Fruit fly (Drosophila melanogaster): Measurements from ENCODE around the gene Tmtc1.

Gene Tmtc1

DNA sequence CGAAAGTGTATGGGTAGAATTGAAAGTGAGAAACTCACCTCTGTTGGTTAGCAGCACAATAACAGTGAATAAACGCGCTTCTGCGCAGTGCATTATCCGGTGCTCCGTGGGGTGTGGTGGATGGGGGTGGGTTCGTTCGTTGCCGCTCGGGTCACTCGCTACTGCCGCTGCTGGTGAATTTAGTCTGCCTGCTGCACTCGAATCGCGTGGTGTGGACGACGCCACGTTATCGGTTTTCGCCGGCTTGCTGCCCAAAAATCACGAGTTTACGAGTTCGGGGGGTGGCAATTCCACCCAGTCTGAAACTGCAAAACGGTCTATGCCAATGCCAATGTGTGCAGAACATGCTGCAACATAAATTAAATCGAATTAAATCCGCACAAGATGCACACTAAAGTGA, at the start of gene Tmtc1:
Tmtc1 (plus strand) TSS at position 182 of the 400 bp plus-strand sequence.
- TF ChIP-seq pan (optimal IDR thresholded peaks at IDR 0.05) (no peak), usp (GFP tag; optimal IDR thresholded peaks at IDR 0.05) (no peak), psq (optimal IDR thresholded peaks at IDR 0.05) (no peak), EcR (GFP tag; optimal IDR thresholded peaks at IDR 0.05) (no peak), Dll (optimal IDR thresholded peaks at IDR 0.05) (no peak)

DNA sequence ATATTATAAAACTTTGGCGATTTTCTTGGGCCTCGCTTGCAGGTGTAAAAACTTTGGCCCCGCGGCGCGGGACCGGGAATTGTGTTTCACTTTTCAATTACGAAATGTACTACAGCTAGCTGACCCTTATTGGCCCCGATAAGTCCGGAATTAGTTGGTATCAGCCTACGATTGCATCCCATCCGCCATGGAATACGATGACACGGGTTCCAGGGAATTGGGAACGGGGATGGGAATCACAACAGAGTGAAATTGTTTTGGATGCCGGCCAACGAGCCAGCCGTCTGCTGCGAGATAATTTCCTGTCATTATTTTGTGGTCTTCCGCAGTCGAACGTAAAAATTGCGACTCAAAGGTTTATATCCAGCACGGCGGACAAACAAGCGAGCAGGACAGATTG, 48.8 kb upstream of the Tmtc1 start:
- TF ChIP-seq psq (optimal IDR thresholded peaks at IDR 0.05) (no peak), EcR (GFP tag; optimal IDR thresholded peaks at IDR 0.05) (no peak), CG8478 (optimal IDR thresholded peaks at IDR 0.05) (no peak), usp (GFP tag; optimal IDR thresholded peaks at IDR 0.05) (no peak), Dll (optimal IDR thresholded peaks at IDR 0.05) (no peak), pan (optimal IDR thresholded peaks at IDR 0.05) (no peak)

DNA sequence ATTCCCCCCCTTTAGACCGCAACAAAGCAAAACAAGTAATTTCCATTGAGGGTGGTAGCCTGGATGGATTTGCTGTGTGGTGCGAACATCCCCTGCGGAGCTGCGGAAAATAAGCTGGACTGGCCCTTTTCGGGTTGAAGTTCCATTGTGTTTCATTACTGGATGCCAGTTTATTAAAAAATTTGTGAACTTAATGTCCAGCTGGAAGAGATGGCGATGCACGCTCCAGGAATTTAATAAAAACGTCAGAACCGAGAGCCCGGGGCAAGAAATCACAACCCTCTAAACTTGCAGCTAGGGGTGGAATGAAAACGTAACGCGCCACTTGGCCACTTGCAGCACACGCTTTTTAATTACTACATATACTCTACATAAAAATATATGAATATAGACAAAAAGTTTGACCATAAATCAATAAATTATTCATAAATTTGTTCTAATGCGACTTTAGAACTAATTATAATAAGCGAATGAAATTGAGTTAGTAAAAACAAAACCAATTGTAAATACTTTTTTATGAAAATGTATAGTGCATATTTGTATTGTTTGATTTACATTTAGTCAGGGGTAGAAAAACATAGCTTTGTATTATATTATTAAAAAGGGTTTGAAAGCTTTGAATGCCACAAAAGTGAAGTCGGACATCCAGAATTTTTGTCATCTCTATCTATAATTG, 41.1 kb upstream of the Tmtc1 start:
- TF ChIP-seq CG8478 (optimal IDR thresholded peaks at IDR 0.05) = no peak
- TF ChIP-seq pan (optimal IDR thresholded peaks at IDR 0.05) = no peak
- TF ChIP-seq EcR (GFP tag; optimal IDR thresholded peaks at IDR 0.05) = no peak
- no peak for TF ChIP-seq Dll (optimal IDR thresholded peaks at IDR 0.05)
- no peak for TF ChIP-seq usp (GFP tag; optimal IDR thresholded peaks at IDR 0.05)
- TF ChIP-seq psq (optimal IDR thresholded peaks at IDR 0.05) = no peak

DNA sequence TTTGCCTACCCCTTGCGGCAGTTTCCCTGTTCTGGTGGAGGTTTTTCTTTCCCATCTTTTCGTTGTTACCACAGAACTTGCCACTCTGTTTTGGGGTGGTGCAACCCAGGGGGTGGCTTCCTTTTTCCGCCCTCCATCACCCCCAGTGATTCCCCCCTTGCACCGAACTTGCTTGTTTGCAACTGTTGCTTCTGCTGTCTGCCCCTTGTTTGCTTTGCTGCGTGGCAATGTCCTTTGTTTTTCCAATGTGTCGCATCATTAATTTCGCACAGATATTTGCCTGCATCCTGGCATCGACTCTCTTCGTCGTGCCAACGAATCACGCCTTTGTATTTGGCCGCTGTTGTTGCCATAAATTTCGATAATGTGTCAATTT, 40.5 kb upstream of the Tmtc1 start:
- TF ChIP-seq CG8478 (optimal IDR thresholded peaks at IDR 0.05) = no peak
- no peak for TF ChIP-seq usp (GFP tag; optimal IDR thresholded peaks at IDR 0.05)
- TF ChIP-seq psq (optimal IDR thresholded peaks at IDR 0.05) = no peak
- TF ChIP-seq Dll (optimal IDR thresholded peaks at IDR 0.05) = no peak
- TF ChIP-seq EcR (GFP tag; optimal IDR thresholded peaks at IDR 0.05) = no peak
- TF ChIP-seq pan (optimal IDR thresholded peaks at IDR 0.05) = no peak

DNA sequence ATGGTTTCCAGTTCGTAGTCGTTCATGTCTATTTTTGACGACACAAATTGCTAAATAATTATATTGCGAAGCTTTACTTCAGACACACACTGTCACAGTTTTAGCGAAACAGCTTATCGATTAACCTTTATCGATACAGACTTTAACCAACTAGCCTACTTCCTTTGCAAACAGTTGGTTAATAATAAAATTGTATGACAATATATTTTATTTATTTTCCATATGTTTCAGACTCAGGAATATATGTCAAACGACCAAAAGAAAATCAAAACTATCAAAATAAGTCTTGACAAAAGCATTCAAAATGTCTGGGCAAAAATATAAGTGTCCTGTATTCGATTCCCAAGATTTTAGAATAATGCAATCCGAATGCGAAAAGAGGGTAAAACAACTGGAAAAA, 29.9 kb upstream of the Tmtc1 start, which contains the start of the genes CG9962 and CG43851:
CG9962 (minus strand) TSS at position 101 of the 400 bp plus-strand sequence.
CG43851 (plus strand) TSS at position 267 of the 400 bp plus-strand sequence.
- TF ChIP-seq EcR (GFP tag; optimal IDR thresholded peaks at IDR 0.05) (no peak), CG8478 (optimal IDR thresholded peaks at IDR 0.05) (no peak), Dll (optimal IDR thresholded peaks at IDR 0.05) (no peak), psq (optimal IDR thresholded peaks at IDR 0.05) (no peak), usp (GFP tag; optimal IDR thresholded peaks at IDR 0.05) (no peak)

DNA sequence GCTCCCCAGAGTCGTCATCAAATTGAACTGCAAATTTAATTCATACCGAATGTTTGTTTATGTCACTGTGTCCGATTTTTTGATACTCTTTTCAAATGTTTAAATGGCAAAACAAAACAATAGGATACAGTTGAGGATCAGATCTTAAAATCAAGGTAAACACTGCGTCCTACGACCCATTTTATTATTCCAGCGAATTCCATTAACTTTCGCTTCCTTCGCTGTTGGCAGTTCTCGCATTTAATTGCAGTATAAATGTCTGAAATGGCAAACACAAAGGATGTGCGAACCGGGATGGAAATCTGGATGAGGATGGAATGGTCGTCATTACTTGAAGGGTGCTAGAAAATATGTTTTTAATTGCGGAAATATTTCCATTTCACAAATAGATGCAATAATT, 25.2 kb upstream of the Tmtc1 start, which contains the start of gene CG33125:
CG33125 (minus strand) TSS at position 101 of the 400 bp plus-strand sequence.
- TF ChIP-seq usp (GFP tag; optimal IDR thresholded peaks at IDR 0.05) = no peak
- no peak for TF ChIP-seq pan (optimal IDR thresholded peaks at IDR 0.05)
- no peak for TF ChIP-seq Dll (optimal IDR thresholded peaks at IDR 0.05)
- no peak for TF ChIP-seq psq (optimal IDR thresholded peaks at IDR 0.05)
- no peak for TF ChIP-seq CG8478 (optimal IDR thresholded peaks at IDR 0.05)
- TF ChIP-seq EcR (GFP tag; optimal IDR thresholded peaks at IDR 0.05) = no peak

DNA sequence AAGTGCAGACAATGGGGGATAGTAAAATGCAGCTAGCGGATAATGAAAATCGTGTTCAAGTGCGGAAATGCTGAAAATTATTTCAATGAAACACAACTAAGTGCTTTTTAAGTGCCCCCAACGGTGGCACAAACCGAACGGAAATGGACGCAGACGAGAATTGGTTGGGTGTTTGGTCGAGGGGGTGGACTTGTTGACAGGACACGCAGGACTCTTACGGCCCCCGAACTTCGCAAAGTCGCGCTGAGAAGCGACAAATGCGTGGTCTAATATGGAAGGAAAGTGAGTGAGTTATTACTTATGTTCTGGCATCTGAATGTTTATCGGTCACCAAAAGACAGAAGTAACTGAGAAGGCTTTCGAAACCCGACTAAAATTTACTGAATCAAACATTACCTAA, 24.8 kb upstream of the Tmtc1 start, which contains the start of gene Prosbeta4R1:
Prosbeta4R1 (plus strand) TSS at position 301 of the 400 bp plus-strand sequence.
- TF ChIP-seq pan (optimal IDR thresholded peaks at IDR 0.05) (no peak), EcR (GFP tag; optimal IDR thresholded peaks at IDR 0.05) (no peak), psq (optimal IDR thresholded peaks at IDR 0.05) (no peak), usp (GFP tag; optimal IDR thresholded peaks at IDR 0.05) (no peak), CG8478 (optimal IDR thresholded peaks at IDR 0.05) (no peak), Dll (optimal IDR thresholded peaks at IDR 0.05) (no peak)

DNA sequence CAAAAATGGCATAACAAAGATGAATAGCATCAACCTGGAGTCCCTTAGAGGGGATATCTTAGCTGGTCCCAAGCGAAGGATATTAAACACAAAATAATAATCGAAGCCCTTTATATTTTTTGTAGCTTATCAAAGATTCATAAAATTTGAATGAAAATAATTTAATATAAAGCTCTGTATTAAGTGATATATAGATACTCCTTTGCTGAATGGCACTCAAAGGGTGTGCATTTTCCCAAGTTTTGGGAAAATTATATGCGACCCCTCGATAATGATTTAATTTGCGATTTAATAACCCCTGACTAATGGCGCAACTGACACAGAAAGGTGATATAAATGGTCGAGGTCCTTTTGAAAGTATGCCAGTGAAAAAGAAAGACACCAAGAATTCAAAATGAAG, 23.8 kb upstream of the Tmtc1 start, which contains the start of gene Or23a:
Or23a (plus strand) TSS at position 301 of the 400 bp plus-strand sequence.
- no peak for TF ChIP-seq Dll (optimal IDR thresholded peaks at IDR 0.05)
- no peak for TF ChIP-seq pan (optimal IDR thresholded peaks at IDR 0.05)
- no peak for TF ChIP-seq EcR (GFP tag; optimal IDR thresholded peaks at IDR 0.05)
- TF ChIP-seq usp (GFP tag; optimal IDR thresholded peaks at IDR 0.05) = no peak
- TF ChIP-seq CG8478 (optimal IDR thresholded peaks at IDR 0.05) = no peak
- no peak for TF ChIP-seq psq (optimal IDR thresholded peaks at IDR 0.05)

DNA sequence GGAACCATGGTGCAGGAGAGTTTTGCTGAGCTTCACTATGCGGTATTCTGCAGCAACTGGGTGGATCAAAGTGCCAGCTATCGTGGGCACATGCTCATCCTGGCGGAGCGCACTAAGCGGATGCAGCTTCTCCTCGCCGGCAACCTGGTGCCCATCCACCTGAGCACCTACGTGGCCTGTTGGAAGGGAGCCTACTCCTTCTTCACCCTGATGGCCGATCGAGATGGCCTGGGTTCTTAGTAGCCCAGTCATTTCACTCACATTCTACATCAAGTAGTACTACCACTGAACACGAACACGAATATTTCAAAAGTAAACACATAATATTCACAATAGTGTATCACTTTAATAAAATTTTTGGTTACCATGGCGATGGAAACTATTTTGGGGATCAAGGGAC, 22.4 kb upstream of the Tmtc1 start, which contains the start of gene Prosbeta4R2:
Prosbeta4R2 (plus strand) TSS at position 301 of the 400 bp plus-strand sequence.
- no peak for TF ChIP-seq pan (optimal IDR thresholded peaks at IDR 0.05)
- TF ChIP-seq usp (GFP tag; optimal IDR thresholded peaks at IDR 0.05) = no peak
- no peak for TF ChIP-seq EcR (GFP tag; optimal IDR thresholded peaks at IDR 0.05)
- TF ChIP-seq CG8478 (optimal IDR thresholded peaks at IDR 0.05) = no peak
- TF ChIP-seq psq (optimal IDR thresholded peaks at IDR 0.05) = no peak
- no peak for TF ChIP-seq Dll (optimal IDR thresholded peaks at IDR 0.05)

DNA sequence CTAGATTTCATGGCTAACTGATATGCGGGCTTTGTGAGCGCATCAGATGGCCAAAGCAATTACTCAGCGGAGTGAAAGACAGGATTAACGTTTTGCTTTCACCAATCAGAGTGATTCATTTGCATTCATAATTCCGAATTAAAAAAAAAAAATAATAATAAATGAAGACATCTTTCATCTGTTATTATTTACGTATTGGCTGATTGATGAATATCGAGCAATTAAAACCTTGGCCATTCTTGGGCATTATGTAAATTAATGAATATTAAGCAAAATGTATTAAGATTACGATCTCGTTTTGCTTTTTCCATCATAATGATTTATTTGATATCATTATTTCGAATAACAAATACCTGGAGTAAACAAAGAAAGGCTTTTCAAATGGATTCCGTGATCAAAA, 12.8 kb upstream of the Tmtc1 start, which contains the start of gene Trf4:
Trf4 (plus strand) TSS at position 301 of the 400 bp plus-strand sequence.
- TF ChIP-seq usp (GFP tag; optimal IDR thresholded peaks at IDR 0.05) (no peak), psq (optimal IDR thresholded peaks at IDR 0.05) (no peak), Dll (optimal IDR thresholded peaks at IDR 0.05) (no peak)

DNA sequence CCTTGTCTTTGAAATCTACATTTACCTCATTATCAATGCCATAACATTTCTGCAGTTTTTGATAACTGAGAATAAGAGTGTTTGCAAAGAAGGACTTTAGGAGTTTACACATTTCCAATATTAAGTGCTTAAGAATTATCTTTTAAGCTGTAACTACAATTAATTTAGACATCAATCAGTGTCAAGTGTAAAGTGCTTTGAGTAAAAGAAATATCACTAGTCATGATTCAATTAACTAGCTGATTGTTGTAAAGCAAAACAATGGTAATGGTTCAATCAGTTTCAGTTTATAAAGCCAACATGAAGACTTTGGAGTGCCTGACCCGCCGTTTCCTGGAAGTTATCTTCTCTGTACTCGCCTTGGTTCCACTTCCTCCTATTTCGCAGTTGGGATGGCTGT, 8.0 kb upstream of the Tmtc1 start, which contains the start of gene Gr23a:
Gr23a (plus strand) TSS at position 301 of the 400 bp plus-strand sequence.
- TF ChIP-seq psq (optimal IDR thresholded peaks at IDR 0.05) (no peak), pan (optimal IDR thresholded peaks at IDR 0.05) (no peak), CG8478 (optimal IDR thresholded peaks at IDR 0.05) (no peak), usp (GFP tag; optimal IDR thresholded peaks at IDR 0.05) (no peak), Dll (optimal IDR thresholded peaks at IDR 0.05) (no peak), EcR (GFP tag; optimal IDR thresholded peaks at IDR 0.05) (no peak)

DNA sequence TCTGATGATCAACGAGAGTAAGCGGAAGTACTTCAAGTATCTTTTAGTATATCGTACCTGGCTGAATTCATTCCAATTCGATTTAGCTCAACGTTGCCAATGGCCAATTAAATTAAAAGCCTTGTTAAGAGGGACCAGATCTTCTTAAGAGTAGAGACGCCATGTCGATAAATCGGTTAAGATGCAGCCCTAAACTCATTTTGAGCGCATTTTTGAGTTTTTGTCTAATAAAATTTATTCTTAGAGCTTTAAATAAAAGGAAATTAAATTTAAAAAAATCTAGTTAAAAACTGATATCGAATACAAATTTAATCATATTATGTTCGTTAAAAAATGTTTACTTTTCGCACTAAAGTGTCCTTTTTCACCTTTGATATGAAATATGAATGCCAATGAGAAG, 18.8 kb downstream of the Tmtc1 start, which contains the start of gene Trf5:
Trf5 (minus strand) TSS at position 101 of the 400 bp plus-strand sequence.
- TF ChIP-seq Dll (optimal IDR thresholded peaks at IDR 0.05) (no peak), psq (optimal IDR thresholded peaks at IDR 0.05) (no peak)

Measured in whole organism.